Fruit fly (Drosophila melanogaster): ENCODE measurements around the gene CG12093.

DNA sequence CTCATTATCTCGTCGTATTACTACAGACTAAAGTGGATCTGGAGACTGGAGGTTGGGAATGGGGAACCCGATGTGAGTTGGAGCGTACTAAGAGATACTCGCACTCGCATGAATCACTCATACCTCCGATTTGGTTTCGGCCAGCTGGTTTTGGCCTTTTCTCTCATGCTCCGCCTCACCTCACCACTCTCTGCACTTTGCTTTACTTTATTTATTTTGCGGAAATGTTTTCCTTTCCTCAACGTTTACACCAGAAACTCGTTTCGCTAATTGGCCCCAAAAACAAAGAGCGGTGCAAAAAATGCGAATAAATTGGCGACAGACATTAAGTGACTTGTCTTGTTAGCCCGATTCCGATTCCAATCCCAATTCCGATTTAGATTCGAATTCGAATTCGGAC lies 33.6 kb upstream of the CG12093 start:
- TF ChIP-seq OdsH (GFP tag; optimal IDR thresholded peaks at IDR 0.05) (no peak), Dfd (GFP tag; optimal IDR thresholded peaks at IDR 0.05) (no peak), Jra (GFP tag; optimal IDR thresholded peaks at IDR 0.05) (no peak), usp (GFP tag; optimal IDR thresholded peaks at IDR 0.05) (no peak), br (GFP tag; optimal IDR thresholded peaks at IDR 0.05) (no peak), h (GFP tag; optimal IDR thresholded peaks at IDR 0.05) (no peak), dl (GFP tag; optimal IDR thresholded peaks at IDR 0.05; ENCODE audit: insufficient read depth in 1 of 2, partially characterized antibody in 2 of 2) (no peak)
